Worm (Caenorhabditis elegans) whole organism, L1 larva: ENCODE results near the gene F41G3.6.
A peak's percentile ranks its signal among the peaks of the same experiment; 100 is the strongest.

Source experiments
- C16A3.4 ChIP-seq: fragments of 150-350 bp; optimal IDR thresholded peaks from 2 replicates; lab custom pipeline; 2014; ENCODE audit warnings: missing biosample characterization, missing genetic modification characterization
- Y116A8C.19 ChIP-seq: sonication (generic microtip); optimal IDR thresholded peaks from 2 replicates; lab custom pipeline; 2016; ENCODE audit warnings: missing compliant biosample characterization, missing genetic modification characterization, borderline replicate concordance
- alr-1 ChIP-seq: fragments of 200-800 bp; sonication (Bioruptor generic); optimal IDR thresholded peaks from 2 replicates; lab custom pipeline; 2018; ENCODE audit warnings: borderline replicate concordance, mild to moderate bottlenecking, missing genetic modification characterization, missing compliant biosample characterization
- blmp-1 ChIP-seq: fragments of 150-350 bp; optimal IDR thresholded peaks from 2 replicates; lab custom pipeline; 2014; ENCODE audit warnings: missing biosample characterization, missing genetic modification characterization
- ceh-63 ChIP-seq: fragments of 200-800 bp; sonication (Bioruptor generic); optimal IDR thresholded peaks from 2 replicates; lab custom pipeline; 2018; ENCODE audit warnings: mild to moderate bottlenecking, missing genetic modification characterization, missing compliant biosample characterization
- ceh-90 ChIP-seq: sonication (generic microtip); optimal IDR thresholded peaks from 2 replicates; lab custom pipeline; 2016; ENCODE audit warnings: missing genetic modification characterization, missing compliant biosample characterization
- ces-1 ChIP-seq: fragments of 150-350 bp; optimal IDR thresholded peaks from 2 replicates; lab custom pipeline; 2014; ENCODE audit warnings: missing biosample characterization, missing genetic modification reagents, missing genetic modification characterization
- dsc-1 ChIP-seq: sonication (generic microtip); optimal IDR thresholded peaks from 2 replicates; lab custom pipeline; 2016; ENCODE audit warnings: mild to moderate bottlenecking, missing genetic modification characterization, missing compliant biosample characterization
- efl-1 ChIP-seq, 4 experiments: fragments of 150-350 bp; optimal IDR thresholded peaks in 3 of 4; peaks in 1 of 4; 1 replicate in 1 of 4; 2 replicates in 3 of 4; lab custom pipeline; 2014; ENCODE audit warnings: missing biosample characterization in 2 of 4, missing genetic modification characterization in 2 of 4, missing genetic modification reagents in 2 of 4
- egl-13 ChIP-seq: sonication (generic microtip); optimal IDR thresholded peaks from 2 replicates; lab custom pipeline; 2016; ENCODE audit warnings: missing genotype, missing genetic modification reagents, missing genetic modification characterization, missing compliant biosample characterization
- elt-2 ChIP-seq: sonication (generic microtip); optimal IDR thresholded peaks from 2 replicates; lab custom pipeline; 2016; ENCODE audit warnings: missing genetic modification characterization, mild to moderate bottlenecking, inconsistent platforms, missing compliant biosample characterization, missing genetic modification reagents
- elt-3 ChIP-seq, 6 experiments: fragments of 150-350 bp in 1 of 6; sonication (generic microtip); optimal IDR thresholded peaks; 2 replicates each; lab custom pipeline; 2017 to 2018; ENCODE audit warnings: missing biosample characterization in 6 of 6, missing genetic modification characterization in 6 of 6, inconsistent platforms in 1 of 6
- fkh-10 ChIP-seq: sonication (generic microtip); optimal IDR thresholded peaks from 2 replicates; lab custom pipeline; 2017; ENCODE audit warnings: missing biosample characterization, missing genetic modification reagents, missing genetic modification characterization
- fkh-8 ChIP-seq: sonication (generic microtip); optimal IDR thresholded peaks from 2 replicates; lab custom pipeline; 2016; ENCODE audit warnings: mild to moderate bottlenecking, missing genetic modification characterization, missing compliant biosample characterization
- hlh-17 ChIP-seq: fragments of 200-800 bp; sonication (Bioruptor generic); optimal IDR thresholded peaks from 2 replicates; lab custom pipeline; 2018; ENCODE audit warnings: missing genetic modification characterization, mild to moderate bottlenecking, missing compliant biosample characterization, moderate library complexity, borderline replicate concordance
- hlh-4 ChIP-seq: sonication (generic microtip); optimal IDR thresholded peaks from 2 replicates; lab custom pipeline; 2016; ENCODE audit warnings: mild to moderate bottlenecking, missing genetic modification characterization, missing compliant biosample characterization
- lin-14 ChIP-seq: fragments of 200-800 bp; sonication (Bioruptor generic); optimal IDR thresholded peaks from 2 replicates; lab custom pipeline; 2018; ENCODE audit warnings: mild to moderate bottlenecking, missing genetic modification characterization, moderate library complexity, missing compliant biosample characterization
- lin-39 ChIP-seq: fragments of 150-350 bp; optimal IDR thresholded peaks from 2 replicates; lab custom pipeline; 2014; ENCODE audit warnings: missing biosample characterization, missing genetic modification reagents, missing genetic modification characterization
- lsy-2 ChIP-seq, 2 experiments: fragments of 150-350 bp; optimal IDR thresholded peaks; 2 replicates each; lab custom pipeline; 2014; ENCODE audit warnings: missing biosample characterization in 2 of 2, missing genetic modification characterization in 2 of 2
- mep-1 ChIP-seq: fragments of 150-350 bp; optimal IDR thresholded peaks from 2 replicates; lab custom pipeline; 2014; ENCODE audit warnings: missing biosample characterization, missing genetic modification characterization
- nhr-19 ChIP-seq: fragments of 200-800 bp; sonication (Bioruptor generic); conservative IDR thresholded peaks from 2 replicates; pipeline ENCODE4 v1.3.6; 2022; ENCODE audit warnings: missing genetic modification characterization, missing compliant biosample characterization
- nhr-20 ChIP-seq: sonication (generic microtip); optimal IDR thresholded peaks from 2 replicates; lab custom pipeline; 2016; ENCODE audit warnings: mild to moderate bottlenecking, missing genetic modification characterization, missing compliant biosample characterization
- nhr-71 ChIP-seq: sonication (generic microtip); optimal IDR thresholded peaks from 2 replicates; lab custom pipeline; 2016; ENCODE audit warnings: mild to moderate bottlenecking, missing genetic modification characterization, moderate library complexity, missing compliant biosample characterization
- nhr-76 ChIP-seq: sonication (generic microtip); optimal IDR thresholded peaks from 2 replicates; lab custom pipeline; 2017; ENCODE audit warnings: missing biosample characterization, missing genetic modification characterization
- nhr-85 ChIP-seq: sonication (generic microtip); peaks from one replicate; lab custom pipeline; 2016; ENCODE audit warnings: missing genetic modification characterization, inconsistent platforms, missing compliant biosample characterization
- pqm-1 ChIP-seq: sonication (generic microtip); optimal IDR thresholded peaks from 3 replicates; lab custom pipeline; 2017; ENCODE audit warnings: missing biosample characterization, missing genetic modification characterization
- rnt-1 ChIP-seq: sonication (generic microtip); optimal IDR thresholded peaks from 2 replicates; lab custom pipeline; 2016; ENCODE audit warnings: mild to moderate bottlenecking, missing genetic modification characterization, moderate library complexity, missing compliant biosample characterization
- snu-23 ChIP-seq: sonication (generic microtip); optimal IDR thresholded peaks from 2 replicates; lab custom pipeline; 2016; ENCODE audit warnings: missing genetic modification characterization, missing compliant biosample characterization
- tlp-1 ChIP-seq: fragments of 150-350 bp; optimal IDR thresholded peaks from 2 replicates; lab custom pipeline; 2014; ENCODE audit warnings: missing biosample characterization, missing genetic modification characterization
- unc-62 ChIP-seq: fragments of 150-350 bp; optimal IDR thresholded peaks from 2 replicates; lab custom pipeline; 2014; ENCODE audit warnings: missing biosample characterization, missing genetic modification reagents, missing genetic modification characterization
- vab-15 ChIP-seq: sonication (generic microtip); optimal IDR thresholded peaks from 2 replicates; lab custom pipeline; 2017; ENCODE audit warnings: missing genotype, mild to moderate bottlenecking, missing genetic modification characterization, missing compliant biosample characterization
- ztf-4 ChIP-seq: fragments of 150-350 bp; optimal IDR thresholded peaks from 2 replicates; lab custom pipeline; 2014; ENCODE audit warnings: missing biosample characterization, missing genetic modification characterization

The F41G3.6 gene

DNA sequence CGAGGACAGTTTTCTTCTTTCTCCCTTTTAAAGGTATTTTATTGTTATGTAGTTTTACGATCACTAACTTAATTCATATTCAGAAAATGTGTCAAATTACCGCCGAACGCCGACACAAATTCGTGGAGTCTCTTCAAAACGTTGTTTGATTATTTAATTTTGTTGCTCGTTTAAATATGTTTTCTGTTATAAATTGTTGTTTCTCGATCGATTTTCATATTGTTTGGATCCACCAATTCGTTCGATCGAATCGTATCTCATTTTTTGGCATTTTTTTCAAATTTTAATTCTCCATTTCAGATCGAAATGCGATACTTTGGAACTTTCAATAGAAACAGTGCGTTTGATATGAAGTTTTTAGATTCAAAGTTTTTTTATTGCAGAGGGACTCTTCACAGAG is at the start of gene F41G3.6:
F41G3.6 (plus strand) TSS at position 301 of the 400 bp plus-strand sequence.
- TF ChIP-seq nhr-76 (tag; lab: Kevin White, UChicago) (no peak), Y116A8C.19 (tag; lab: Kevin White, UChicago) (no peak), blmp-1 (tag; lab: Kevin White, UChicago) (no peak), C16A3.4 (no peak), alr-1 (no peak), elt-3 (tag; optimal IDR thresholded peaks at IDR 0.05; lab: Kevin White, UChicago) (no peak), hlh-4 (no peak), vab-15 (tag; lab: Kevin White, UChicago) (no peak), nhr-71 (tag; lab: Kevin White, UChicago) (no peak), elt-2 (tag; lab: Kevin White, UChicago) (no peak)
- TF ChIP-seq, all 84 proteins: peak for 0

DNA sequence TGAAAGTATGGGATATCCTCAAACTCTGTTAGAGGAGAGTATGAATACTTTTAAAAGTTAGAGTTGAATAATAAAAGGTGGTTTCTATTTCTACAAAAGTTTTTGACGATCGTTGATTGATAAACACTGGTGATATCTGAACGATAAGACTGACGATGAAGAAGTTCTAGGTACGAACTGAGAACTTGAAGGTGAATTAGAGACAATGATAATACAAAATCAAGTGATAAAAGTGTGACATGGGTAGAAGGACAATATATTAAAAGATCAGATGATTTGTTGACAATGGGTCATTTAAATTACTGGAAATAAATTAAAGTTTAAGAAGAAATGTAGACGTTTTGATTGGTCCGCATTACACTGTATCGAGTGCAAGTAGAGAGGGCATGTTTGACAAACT is 47.3 kb upstream of the F41G3.6 start, which contains the start of gene C18H9.5:
C18H9.5 (minus strand) TSS at position 179 of the 400 bp plus-strand sequence.
- TF ChIP-seq tlp-1 (tag; lab: Kevin White, UChicago) (no peak), hlh-17 (GFP tag; lab: Kevin White, UChicago) (no peak), elt-3 (tag; optimal IDR thresholded peaks at IDR 0.05; lab: Kevin White, UChicago) (peak in 1 of 6 experiments; percentile 7), ces-1 (GFP tag; lab: Kevin White, UChicago) (no peak), nhr-20 (tag; lab: Kevin White, UChicago) (peak; percentile 5)

DNA sequence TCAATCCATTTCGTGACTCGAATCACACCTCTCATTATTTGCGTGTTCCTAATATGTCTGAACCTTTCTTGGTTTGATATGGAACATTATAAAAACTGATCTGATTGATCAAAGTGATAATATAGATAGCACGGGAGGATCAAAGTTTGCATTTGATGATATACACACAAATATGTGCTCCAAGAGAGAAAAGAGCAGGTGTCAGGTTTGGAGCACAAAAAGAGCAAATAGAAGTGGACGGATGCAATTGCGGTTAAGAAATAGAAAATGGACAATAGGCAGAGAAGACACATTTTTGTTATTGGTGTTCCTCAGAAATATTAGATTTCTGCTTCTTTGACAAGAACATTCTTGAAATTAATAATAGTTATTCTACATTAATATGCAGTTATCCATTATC is 43.9 kb upstream of the F41G3.6 start, which contains the start of gene C18H9.1:
C18H9.1 (plus strand) TSS at position 301 of the 400 bp plus-strand sequence.
- TF ChIP-seq fkh-8 (tag; lab: Kevin White, UChicago) (no peak), egl-13 (tag; lab: Kevin White, UChicago) (no peak)

DNA sequence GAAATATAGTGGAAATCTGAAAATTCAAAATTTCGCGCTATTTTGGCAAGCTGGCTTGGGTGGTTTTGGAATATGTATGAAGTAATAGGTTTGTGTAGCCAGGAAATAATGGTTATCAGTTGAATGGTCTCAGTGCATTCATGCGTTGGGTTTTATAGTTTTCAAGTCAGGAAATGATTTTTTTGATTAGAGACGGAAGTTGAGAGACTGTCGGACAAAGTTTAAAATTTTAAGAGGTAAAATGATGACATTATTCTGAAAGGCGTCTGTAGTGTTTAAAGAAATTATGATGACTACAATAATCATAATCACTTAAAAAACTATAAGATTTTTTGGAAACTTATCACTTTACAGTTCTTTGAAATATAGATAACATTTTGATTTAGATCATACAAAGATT is 41.2 kb upstream of the F41G3.6 start, which contains the start of gene C18H9.6:
C18H9.6 (minus strand) TSS at position 129 of the 400 bp plus-strand sequence.
- TF ChIP-seq ceh-90 (no peak), elt-2 (tag; lab: Kevin White, UChicago) (peak; percentile 86), pqm-1 (no peak), lin-39 (no peak)

DNA sequence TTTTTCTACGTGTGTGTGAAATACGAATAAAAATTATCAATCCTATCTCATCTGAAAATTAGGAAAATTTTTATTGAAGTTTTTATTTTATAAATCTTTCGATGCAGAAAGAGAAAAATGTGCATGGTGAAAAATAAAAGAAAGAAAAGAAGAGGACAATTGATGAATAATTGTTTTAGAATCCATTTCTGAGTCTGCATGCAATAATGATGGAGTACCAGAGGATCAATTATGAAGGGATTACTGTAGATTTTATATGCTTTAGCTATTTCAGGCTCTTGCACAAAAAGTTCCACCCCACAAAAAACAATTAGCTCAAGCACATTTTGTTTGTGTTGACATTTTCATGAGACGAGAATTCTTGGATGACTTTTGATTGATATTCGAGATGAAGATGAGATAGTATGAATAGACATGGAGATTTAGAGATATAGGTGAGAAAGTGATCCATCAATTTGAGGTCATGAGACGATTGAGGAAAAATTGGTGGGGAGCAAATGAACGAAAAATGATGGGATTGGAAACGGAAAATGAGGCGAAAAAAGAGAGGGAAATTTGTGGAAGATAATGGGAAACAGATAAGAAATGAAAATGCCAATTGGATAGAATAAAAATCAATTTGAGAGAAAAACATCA is 37.0 kb upstream of the F41G3.6 start, which contains the start of gene rpy-1:
rpy-1 (minus strand) TSS at position 51 of the 636 bp plus-strand sequence.
- TF ChIP-seq nhr-71 (tag; lab: Kevin White, UChicago) = peak; percentile 68
- peak; percentile 9 for TF ChIP-seq blmp-1 (tag; lab: Kevin White, UChicago)
- peak; percentile 36 to 51 for TF ChIP-seq lsy-2 (tag; optimal IDR thresholded peaks at IDR 0.05; lab: Kevin White, UChicago)
- TF ChIP-seq lin-14 (GFP tag; lab: Kevin White, UChicago) = peak; percentile 76
- TF ChIP-seq nhr-20 (tag; lab: Kevin White, UChicago) = peak; percentile 21
- TF ChIP-seq nhr-85 = peak; percentile 7
- no peak for TF ChIP-seq unc-62 (GFP tag; lab: Kevin White, UChicago)
- TF ChIP-seq snu-23 (GFP tag; lab: Kevin White, UChicago) = peak; percentile 36
- 0 out of 2 replicates have a peak, but pooled peaks have one; percentile 13 for TF ChIP-seq nhr-19 (GFP tag; lab: Robert Waterston, UW)
- TF ChIP-seq rnt-1 (tag; lab: Kevin White, UChicago) = peak; percentile 60
- TF ChIP-seq dsc-1 = peak; percentile 58
- no peak for TF ChIP-seq mep-1
- no peak for TF ChIP-seq fkh-10 (GFP tag; lab: Kevin White, UChicago)
- TF ChIP-seq efl-1 (optimal IDR thresholded peaks at IDR 0.05; lab: Kevin White, UChicago) = no peak
- peak in 1 of 2 experiments; percentile 41 for TF ChIP-seq efl-1 (GFP tag; optimal IDR thresholded peaks at IDR 0.05 in 1 of 2; lab: Kevin White, UChicago)
- TF ChIP-seq ceh-63 (GFP tag; lab: Kevin White, UChicago) = no peak
- TF ChIP-seq ztf-4 (tag; lab: Kevin White, UChicago) = peak; percentile 22
- TF ChIP-seq lin-39 = peak; percentile 61
- TF ChIP-seq, all 84 proteins: peak for 13
